Fruit fly (Drosophila melanogaster): ENCODE results near the gene Men-b.

Gene Men-b

dm6 chr3R:27134728-27135361 lies 16.6 kb upstream of the Men-b start:
- TF ChIP-seq CG17801 (GFP tag; optimal IDR thresholded peaks at IDR 0.05; ENCODE audit: partially characterized antibody) = no peak

- TF ChIP-seq CG17801 (GFP tag; optimal IDR thresholded peaks at IDR 0.05; ENCODE audit: partially characterized antibody) = no peak
Measured at dm6 chr3R:27135692-27136641, 15.5 kb upstream of the Men-b start.

DNA sequence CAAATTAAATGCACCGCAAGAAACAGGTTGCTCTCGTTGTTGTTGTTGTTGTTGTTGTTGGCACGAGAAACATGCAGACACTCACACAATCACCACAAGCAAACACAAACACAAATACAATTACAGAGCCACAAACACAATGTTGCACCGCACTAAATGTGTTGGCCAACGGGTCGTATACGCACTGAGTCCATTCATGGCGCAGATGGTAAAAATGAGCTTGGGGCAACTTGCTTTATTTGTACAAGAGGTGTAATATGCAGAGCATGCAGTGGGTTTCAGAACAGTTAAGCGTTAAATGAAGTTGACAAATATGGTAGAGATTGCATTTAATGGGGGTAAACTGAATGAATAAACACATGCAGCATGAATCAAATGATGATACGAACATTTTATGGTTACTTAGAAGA lies 13.5 kb upstream of the Men-b start:
- no peak for TF ChIP-seq CG17801 (GFP tag; optimal IDR thresholded peaks at IDR 0.05; ENCODE audit: partially characterized antibody)

- peak; percentile 9 for TF ChIP-seq CG17801 (GFP tag; optimal IDR thresholded peaks at IDR 0.05; ENCODE audit: partially characterized antibody)
Measured at dm6 chr3R:27138700-27139099, 12.8 kb upstream of the Men-b start.

- no peak for TF ChIP-seq CG17801 (GFP tag; optimal IDR thresholded peaks at IDR 0.05; ENCODE audit: partially characterized antibody)
Measured at dm6 chr3R:27139963-27140362, 11.5 kb upstream of the Men-b start.

DNA sequence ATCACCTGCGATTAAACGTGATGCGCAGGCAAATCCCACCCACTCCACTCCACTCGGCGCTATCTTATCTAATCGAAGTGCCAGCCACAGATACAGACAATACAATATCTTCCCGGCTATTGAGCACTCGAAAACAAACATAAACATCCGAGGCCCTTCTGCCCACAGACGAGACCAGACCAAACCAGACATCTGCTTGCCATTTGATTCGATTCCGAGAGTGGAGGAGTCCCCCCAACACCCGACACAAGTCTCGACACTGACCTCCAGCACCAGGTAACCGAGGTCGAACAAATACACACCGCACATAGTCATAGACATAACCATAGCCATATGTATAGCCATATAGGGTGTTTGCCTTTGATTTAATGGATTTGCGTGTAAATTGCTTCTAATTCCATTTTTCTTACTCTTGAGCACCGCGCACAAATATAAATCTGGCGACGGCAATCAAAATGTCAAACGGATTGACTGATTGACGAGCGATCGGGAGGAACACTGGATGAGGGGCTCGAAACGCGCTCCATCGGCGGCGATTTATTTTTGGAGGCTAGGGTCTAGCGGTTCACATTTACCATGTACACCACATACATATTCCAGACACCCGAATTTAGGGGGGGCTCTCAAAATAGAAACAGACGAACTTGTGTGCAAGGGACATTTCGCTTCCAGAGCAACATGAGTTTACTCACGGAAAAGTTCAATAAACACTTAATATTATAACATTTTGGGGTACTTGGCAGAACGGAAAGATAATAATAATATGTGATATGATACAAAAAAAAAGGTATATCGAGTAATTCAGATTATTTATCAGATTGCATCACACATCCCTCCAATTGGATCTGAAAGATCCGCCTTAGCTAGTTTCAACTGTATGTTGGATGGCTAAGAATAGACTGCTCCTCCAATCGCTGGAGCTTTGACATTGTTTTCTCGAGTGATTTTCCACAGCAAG lies 2.4 kb upstream of the Men-b start:
- TF ChIP-seq CG17801 (GFP tag; optimal IDR thresholded peaks at IDR 0.05; ENCODE audit: partially characterized antibody) = no peak

- TF ChIP-seq CG17801 (GFP tag; optimal IDR thresholded peaks at IDR 0.05; ENCODE audit: partially characterized antibody) = peak; percentile 36
Measured at dm6 chr3R:27149884-27150676, 1.4 kb upstream of the Men-b start.

dm6 chr3R:27150685-27151515 lies 562 bp upstream of the Men-b start, which contains the start of gene CG6051:
TSS of gene CG6051 (minus strand) at chr3R:27151069.
- peak; percentile 53 for TF ChIP-seq CG17801 (GFP tag; optimal IDR thresholded peaks at IDR 0.05; ENCODE audit: partially characterized antibody)

- peak; percentile 69 for TF ChIP-seq CG17801 (GFP tag; optimal IDR thresholded peaks at IDR 0.05; ENCODE audit: partially characterized antibody)
Measured at dm6 chr3R:27152129-27152968, 887 bp downstream of the Men-b start.

DNA sequence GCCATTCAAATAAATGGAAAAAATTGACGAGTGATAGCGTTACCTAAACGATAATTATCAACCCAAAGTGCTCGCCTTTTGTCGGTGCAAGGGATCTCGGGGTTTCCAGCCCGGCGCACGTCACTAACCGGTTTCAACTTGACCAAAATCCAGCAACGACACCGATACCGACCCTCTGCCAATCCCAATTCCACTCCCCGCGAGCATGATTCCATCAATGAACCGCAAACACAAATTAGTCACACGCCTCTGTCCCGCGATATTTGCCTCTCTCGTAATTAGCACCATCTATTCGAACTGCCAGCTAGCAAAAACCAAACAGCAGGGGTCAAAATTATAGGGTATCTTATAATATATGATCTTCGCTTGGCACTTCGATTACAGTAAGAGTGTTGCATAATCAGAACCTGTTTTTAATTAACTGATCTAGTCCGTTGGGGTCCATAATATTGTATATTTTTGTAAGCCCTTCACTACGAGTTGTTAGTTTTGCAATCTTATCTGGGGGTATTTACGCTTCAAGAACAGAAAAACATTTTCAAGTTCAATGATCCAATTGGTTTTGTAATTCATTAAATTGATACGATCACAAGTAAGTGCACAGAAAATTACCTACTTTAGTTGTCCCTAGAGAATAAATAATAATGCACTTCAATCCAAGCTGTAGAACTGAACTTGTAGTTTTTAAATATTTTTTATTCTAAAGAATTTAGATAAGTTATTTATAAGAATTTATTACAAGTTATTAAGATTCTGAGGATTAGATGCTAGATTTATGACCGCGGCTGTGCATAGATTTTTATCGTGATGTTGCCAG lies 1.8 kb downstream of the Men-b start:
- no peak for TF ChIP-seq CG17801 (GFP tag; optimal IDR thresholded peaks at IDR 0.05; ENCODE audit: partially characterized antibody)

DNA sequence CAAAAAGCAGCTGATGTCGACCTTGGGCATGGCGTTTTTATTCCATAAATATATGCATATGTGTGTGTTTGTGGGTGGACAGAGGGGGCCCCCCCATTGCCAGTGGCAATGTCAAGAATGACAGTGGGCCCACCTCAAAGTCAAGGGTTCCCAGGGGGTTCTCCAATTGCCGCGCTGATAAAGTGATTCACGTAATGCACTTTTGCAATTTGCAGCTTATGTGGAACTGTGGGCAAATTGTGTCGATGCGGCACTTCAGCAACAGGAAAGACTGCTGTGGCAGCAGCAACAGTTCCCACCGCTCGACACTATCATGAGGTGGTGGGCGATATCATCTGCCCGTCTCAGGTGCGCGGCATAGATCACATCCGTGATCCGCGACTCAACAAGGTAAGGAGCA lies 2.5 kb downstream of the Men-b start:
- TF ChIP-seq CG17801 (GFP tag; optimal IDR thresholded peaks at IDR 0.05; ENCODE audit: partially characterized antibody) = no peak

dm6 chr3R:27157814-27158213 lies 6.4 kb downstream of the Men-b start, which contains the start of gene grass:
TSS of gene grass (plus strand) at chr3R:27157948.
- no peak for TF ChIP-seq CG17801 (GFP tag; optimal IDR thresholded peaks at IDR 0.05; ENCODE audit: partially characterized antibody)

Measured in ovary, adult (tissue).